Worm (Caenorhabditis elegans) whole organism, early embryonic: ENCODE measurements around the gene clec-182.

Source experiments
- B0310.2 ChIP-seq: sonication (generic microtip); optimal IDR thresholded peaks from 2 replicates; lab custom pipeline; 2016; ENCODE audit warnings: mild to moderate bottlenecking, missing genetic modification characterization, missing compliant biosample characterization
- F13C5.2 ChIP-seq: sonication (generic microtip); optimal IDR thresholded peaks from 2 replicates; lab custom pipeline; 2017; ENCODE audit warnings: mild to moderate bottlenecking, missing genetic modification characterization, inconsistent platforms, missing compliant biosample characterization
- aly-1 ChIP-seq: sonication (generic microtip); optimal IDR thresholded peaks from 2 replicates; lab custom pipeline; 2016; ENCODE audit warnings: missing genetic modification characterization, missing compliant biosample characterization
- ama-1 ChIP-seq: fragments of 150-350 bp; optimal IDR thresholded peaks from 2 replicates; lab custom pipeline; 2014
- ceh-13 ChIP-seq: fragments of 200-800 bp; sonication (Bioruptor generic); optimal IDR thresholded peaks from 2 replicates; lab custom pipeline; 2018; ENCODE audit warnings: mild to moderate bottlenecking, missing genetic modification characterization, missing compliant biosample characterization
- ceh-36 ChIP-seq: sonication (generic microtip); optimal IDR thresholded peaks from 2 replicates; lab custom pipeline; 2016; ENCODE audit warnings: missing genetic modification characterization, inconsistent platforms, missing compliant biosample characterization
- flt-1 ChIP-seq: fragments of 200-800 bp; sonication (Bioruptor generic); IDR thresholded peaks from 2 replicates; pipeline ENCODE4 v1.3.6; 2022; ENCODE audit warnings: missing genetic modification characterization, missing compliant biosample characterization
- hmbx-1 ChIP-seq: sonication (generic microtip); optimal IDR thresholded peaks from 2 replicates; lab custom pipeline; 2016; ENCODE audit warnings: mild to moderate bottlenecking, missing genetic modification characterization, missing compliant biosample characterization
- hmg-4 ChIP-seq: fragments of 200-800 bp; sonication (Bioruptor generic); optimal IDR thresholded peaks from 2 replicates; lab custom pipeline; 2018; ENCODE audit warnings: mild to moderate bottlenecking, missing genetic modification characterization, missing compliant biosample characterization
- pes-1 ChIP-seq: fragments of 200-800 bp; sonication (Bioruptor generic); IDR thresholded peaks from 2 replicates; pipeline ENCODE4 v1.3.6; 2022; ENCODE audit warnings: missing genetic modification reagents, missing genetic modification characterization, missing compliant biosample characterization
- sea-1 ChIP-seq: fragments of 200-800 bp; sonication (Bioruptor generic); conservative IDR thresholded peaks from 2 replicates; pipeline ENCODE4 v1.3.6; 2022; ENCODE audit warnings: missing genetic modification characterization, missing compliant biosample characterization
- tbx-37 ChIP-seq: fragments of 200-800 bp; sonication (Bioruptor generic); conservative IDR thresholded peaks from 2 replicates; pipeline ENCODE4 v1.3.6; 2022; ENCODE audit warnings: missing genetic modification reagents, missing genetic modification characterization, missing compliant biosample characterization
- tra-4 ChIP-seq: sonication (generic microtip); optimal IDR thresholded peaks from 2 replicates; lab custom pipeline; 2017; ENCODE audit warnings: missing genetic modification characterization, missing compliant biosample characterization

- no peak for TF ChIP-seq B0310.2 (tag; lab: Kevin White, UChicago)
- no peak for TF ChIP-seq sea-1 (GFP tag; lab: Robert Waterston, UW)
- TF ChIP-seq tbx-37 (GFP tag; lab: Robert Waterston, UW) = no peak
- no peak for TF ChIP-seq ama-1 (lab: Kevin White, UChicago)
- TF ChIP-seq tra-4 (tag; lab: Kevin White, UChicago) = no peak
- no peak for TF ChIP-seq pes-1 (GFP tag; lab: Robert Waterston, UW)
- no peak for TF ChIP-seq F13C5.2
- TF ChIP-seq flt-1 (GFP tag; lab: Robert Waterston, UW) = no peak
- no peak for TF ChIP-seq hmbx-1 (tag; lab: Kevin White, UChicago)
- no peak for TF ChIP-seq ceh-13
- TF ChIP-seq hmg-4 (GFP tag; lab: Kevin White, UChicago) = no peak
- TF ChIP-seq ceh-36 (tag; lab: Kevin White, UChicago) = no peak
- no peak for TF ChIP-seq aly-1 (tag; lab: Kevin White, UChicago)
Observed at ce11 chrIV:8844457-8844856, 46.3 kb upstream of the clec-182 start, which contains the start of gene T11B7.2.
